Worm (Caenorhabditis elegans): ENCODE results near the gene exos-9.
A peak's percentile ranks its signal among the peaks of the same experiment; 100 is the strongest.

The exos-9 gene

DNA sequence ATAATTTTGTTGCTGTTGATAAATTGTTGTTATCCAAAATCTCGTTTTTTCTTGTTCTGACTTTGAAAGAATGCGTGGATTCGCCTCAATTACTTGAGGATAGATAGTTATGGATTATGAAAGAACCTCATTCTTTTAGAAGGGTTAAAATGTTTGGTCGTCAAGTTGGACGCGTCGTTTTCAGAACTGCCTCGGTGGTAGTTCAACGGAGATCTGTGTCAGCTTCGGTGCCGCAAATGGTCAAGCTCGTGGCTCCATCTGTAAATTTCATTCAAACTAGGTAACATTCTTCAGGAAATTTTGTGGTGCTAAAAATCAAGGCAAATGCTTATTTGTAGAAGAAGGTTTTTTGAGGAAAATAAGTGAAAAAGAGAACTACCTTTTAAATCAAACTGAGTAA is 17.3 kb downstream of the exos-9 start, which contains the start of gene ndab-2 (continued):
- no peak for TF ChIP-seq ZK185.1 (tag; optimal IDR thresholded peaks at IDR 0.05; ENCODE audit: poor library complexity, severe bottlenecking)
- TF ChIP-seq tbp1 (GFP tag; optimal IDR thresholded peaks at IDR 0.05), result peak; percentile 29
- no peak for TF ChIP-seq ccch-3 (GFP tag; optimal IDR thresholded peaks at IDR 0.05)
- peak; percentile 88 for TF ChIP-seq B0336.3 (GFP tag; IDR thresholded peaks at IDR 0.05)
- peak; percentile 26 for TF ChIP-seq F49E8.2 (tag; optimal IDR thresholded peaks at IDR 0.05; ENCODE audit: insufficient read depth)
- TF ChIP-seq ztf-26 (tag; optimal IDR thresholded peaks at IDR 0.05), result no peak
- TF ChIP-seq akir-1 (GFP tag; optimal IDR thresholded peaks at IDR 0.05), result no peak
- TF ChIP-seq B0261.1 (tag; optimal IDR thresholded peaks at IDR 0.05), result no peak
- TF ChIP-seq let-526 (GFP tag; IDR thresholded peaks at IDR 0.05), result no peak
- TF ChIP-seq lin-26 (GFP tag; IDR thresholded peaks at IDR 0.05), result peak; percentile 62; the same call in 1 of the 2 replicates
- no peak for TF ChIP-seq hmg-20 (GFP tag; IDR thresholded peaks at IDR 0.05)
- TF ChIP-seq egl-44 (GFP tag; IDR thresholded peaks at IDR 0.05), result peak; percentile 41; the same call in 1 of the 2 replicates
- peak; percentile 52; the same call in 1 of the 2 replicates for TF ChIP-seq ztf-25 (GFP tag; IDR thresholded peaks at IDR 0.05)
- TF ChIP-seq ceh-100 (GFP tag; IDR thresholded peaks at IDR 0.05), result peak; percentile 59; the same call in 1 of the 2 replicates
- 0 out of 2 replicates have a peak, but pooled peaks have one; percentile 43 for TF ChIP-seq nfyb-1 (GFP tag; IDR thresholded peaks at IDR 0.05)
- TF ChIP-seq unc-130 (GFP tag; optimal IDR thresholded peaks at IDR 0.05), result no peak
- TF ChIP-seq sptf-2 (GFP tag; optimal IDR thresholded peaks at IDR 0.05), result no peak
- no peak for TF ChIP-seq B0019.2 (GFP tag; conservative IDR thresholded peaks at IDR 0.05)
- TF ChIP-seq rpc-1 (optimal IDR thresholded peaks at IDR 0.05), result no peak
- TF ChIP-seq rpc-1 (tag; optimal IDR thresholded peaks at IDR 0.05), result no peak
- peak; percentile 13 for TF ChIP-seq ztf-18 (tag; optimal IDR thresholded peaks at IDR 0.05)
- TF ChIP-seq ztf-28 (GFP tag; IDR thresholded peaks at IDR 0.05), result no peak
- no peak for TF ChIP-seq gei-17 (GFP tag; optimal IDR thresholded peaks at IDR 0.05)
- TF ChIP-seq sdz-38 (tag; optimal IDR thresholded peaks at IDR 0.05), result no peak
- no peak for TF ChIP-seq ceh-40 (GFP tag; IDR thresholded peaks at IDR 0.05)
- TF ChIP-seq Y56A3A.18 (GFP tag; IDR thresholded peaks at IDR 0.05), result peak; percentile 75
- TF ChIP-seq F37B4.10 (GFP tag; IDR thresholded peaks at IDR 0.05), result no peak
- TF ChIP-seq cebp-1 (GFP tag; IDR thresholded peaks at IDR 0.05), result no peak
- TF ChIP-seq cebp-1 (tag; optimal IDR thresholded peaks at IDR 0.05), result peak; percentile 49
- no peak for TF ChIP-seq ets-4 (GFP tag; optimal IDR thresholded peaks at IDR 0.05)

ce11 chrIII:7179538-7180301 is 18.2 kb downstream of the exos-9 start, which contains the start of the genes rps-14 and rpl-36:
TSS of gene rps-14 (minus strand) at chrIII:7179588.
TSS of gene rpl-36 (plus strand) at chrIII:7180251.
- TF ChIP-seq lin-35 (GFP tag; optimal IDR thresholded peaks at IDR 0.05), result peak in 1 of 3 experiments; percentile 86
- peak; percentile 82 for TF ChIP-seq lin-40 (tag; optimal IDR thresholded peaks at IDR 0.05)
- no peak for TF ChIP-seq T26A5.8 (tag; optimal IDR thresholded peaks at IDR 0.05)
- no peak for TF ChIP-seq rpc-1 (optimal IDR thresholded peaks at IDR 0.05)
- no peak for TF ChIP-seq rpc-1 (tag; optimal IDR thresholded peaks at IDR 0.05)
- TF ChIP-seq snpc-1.1 (tag; optimal IDR thresholded peaks at IDR 0.05; ENCODE audit: insufficient read depth), result peak; percentile 40
- peak; percentile 41; the same call in 1 of the 2 replicates for TF ChIP-seq dox-1 (GFP tag; IDR thresholded peaks at IDR 0.05)
- TF ChIP-seq aptf-3 (GFP tag; IDR thresholded peaks at IDR 0.05), result no peak
- TF ChIP-seq snpc-1.3 (tag; optimal IDR thresholded peaks at IDR 0.05; ENCODE audit: insufficient read depth), result peak; percentile 71
- peak; percentile 47 for TF ChIP-seq K12H6.12 (tag; optimal IDR thresholded peaks at IDR 0.05)
- TF ChIP-seq Y53F4B.3 (GFP tag; IDR thresholded peaks at IDR 0.05), result no peak
- TF ChIP-seq tlf-1 (GFP tag; optimal IDR thresholded peaks at IDR 0.05), result peak; percentile 82
- no peak for TF ChIP-seq somi-1 (GFP tag; optimal IDR thresholded peaks at IDR 0.05)
- no peak for TF ChIP-seq zfh-2 (GFP tag; conservative IDR thresholded peaks at IDR 0.05)
- no peak for TF ChIP-seq Y56A3A.18 (GFP tag; IDR thresholded peaks at IDR 0.05)
- TF ChIP-seq mxl-1 (tag; optimal IDR thresholded peaks at IDR 0.05), result no peak
- TF ChIP-seq nfya-2 (GFP tag; IDR thresholded peaks at IDR 0.05), result no peak
- peak; percentile 26 for TF ChIP-seq F49E8.2 (tag; optimal IDR thresholded peaks at IDR 0.05; ENCODE audit: insufficient read depth)
- TF ChIP-seq F37B4.10 (GFP tag; IDR thresholded peaks at IDR 0.05), result no peak
- no peak for TF ChIP-seq F10E7.11 (tag; optimal IDR thresholded peaks at IDR 0.05)
- TF ChIP-seq Y67H2A.10 (GFP tag; conservative IDR thresholded peaks at IDR 0.05), result peak; percentile 23; the same call in 1 of the 2 replicates
- no peak for TF ChIP-seq cebp-2 (GFP tag; IDR thresholded peaks at IDR 0.05)
